Fruit fly (Drosophila melanogaster) whole organism, prepupa: ENCODE measurements around the gene CG17191.
A peak's percentile ranks its signal among the peaks of the same experiment; 100 is the strongest.

Experiments
- Blimp-1 ChIP-seq: fragments of 200-800 bp; sonication (Bioruptor generic); optimal IDR thresholded peaks from 3 replicates; lab custom pipeline; 2017; ENCODE audit warnings: missing biosample characterization, missing genetic modification characterization, mild to moderate bottlenecking, moderate library complexity, missing genetic modification reagents
- CG10631 ChIP-seq: fragments of 200-800 bp; sonication (Bioruptor generic); optimal IDR thresholded peaks from 2 replicates; lab custom pipeline; 2016; ENCODE audit warnings: missing biosample characterization, missing genetic modification characterization
- CG11294 ChIP-seq: fragments of 200-800 bp; sonication (Bioruptor generic); IDR thresholded peaks from 2 replicates; pipeline ENCODE4 v1.3.6; 2022; ENCODE audit warnings: missing biosample characterization, missing genetic modification characterization
- CG11762 ChIP-seq: fragments of 200-800 bp; sonication (Bioruptor generic); optimal IDR thresholded peaks from 3 replicates; lab custom pipeline; 2016; ENCODE audit warnings: missing biosample characterization, missing genetic modification characterization; ENCODE audit not compliant: insufficient read depth
- CG11902 ChIP-seq: fragments of 200-800 bp; sonication (Bioruptor generic); optimal IDR thresholded peaks from 3 replicates; lab custom pipeline; 2016; ENCODE audit warnings: missing biosample characterization, missing genetic modification characterization
- CG15336 ChIP-seq: fragments of 200-800 bp; sonication (Bioruptor generic); IDR thresholded peaks from 2 replicates; pipeline ENCODE4 v1.3.6; 2022; ENCODE audit warnings: missing biosample characterization, missing genetic modification characterization
- CG31627 ChIP-seq: fragments of 200-800 bp; sonication (Bioruptor generic); optimal IDR thresholded peaks from 3 replicates; lab custom pipeline; 2016; ENCODE audit warnings: missing biosample characterization, missing genetic modification characterization
- CG32006 ChIP-seq: fragments of 200-800 bp; sonication (Bioruptor generic); optimal IDR thresholded peaks from 3 replicates; lab custom pipeline; 2017; ENCODE audit warnings: missing biosample characterization, mild to moderate bottlenecking, missing genetic modification characterization
- CG34406 ChIP-seq: fragments of 200-800 bp; sonication (Bioruptor generic); optimal IDR thresholded peaks from 3 replicates; lab custom pipeline; 2016; ENCODE audit warnings: missing biosample characterization, missing genetic modification characterization
- CG3919 ChIP-seq: fragments of 200-800 bp; sonication (Bioruptor generic); optimal IDR thresholded peaks from 3 replicates; lab custom pipeline; 2016; ENCODE audit warnings: missing biosample characterization, missing genetic modification characterization
- CG4318 ChIP-seq: fragments of 200-800 bp; sonication (Bioruptor generic); optimal IDR thresholded peaks from 3 replicates; lab custom pipeline; 2017; ENCODE audit warnings: missing biosample characterization, mild to moderate bottlenecking, missing genetic modification characterization
- CG6163 ChIP-seq: fragments of 200-800 bp; sonication (Bioruptor generic); IDR thresholded peaks from 3 replicates; pipeline ENCODE4 v1.3.6; 2022; ENCODE audit warnings: missing biosample characterization, missing genetic modification characterization
- CG6276 ChIP-seq: fragments of 200-800 bp; sonication (Bioruptor generic); optimal IDR thresholded peaks from 2 replicates; lab custom pipeline; 2017; ENCODE audit warnings: missing biosample characterization, mild to moderate bottlenecking, missing genetic modification characterization
- CG6792 ChIP-seq: fragments of 200-800 bp; sonication (Bioruptor generic); optimal IDR thresholded peaks from 3 replicates; lab custom pipeline; 2016; ENCODE audit warnings: missing biosample characterization, missing genetic modification characterization
- CG6808 ChIP-seq: fragments of 200-800 bp; sonication (Bioruptor generic); optimal IDR thresholded peaks from 3 replicates; lab custom pipeline; 2017; ENCODE audit warnings: missing biosample characterization, missing genetic modification characterization, mild to moderate bottlenecking, moderate library complexity, missing genetic modification reagents
- CG6854 ChIP-seq: fragments of 200-800 bp; sonication (Bioruptor generic); optimal IDR thresholded peaks from 2 replicates; lab custom pipeline; 2017; ENCODE audit warnings: missing biosample characterization, mild to moderate bottlenecking, missing genetic modification characterization
- CG7368 ChIP-seq: fragments of 200-800 bp; sonication (Bioruptor generic); optimal IDR thresholded peaks from 3 replicates; lab custom pipeline; 2016; ENCODE audit warnings: missing biosample characterization, missing genetic modification characterization
- CG8119 ChIP-seq: fragments of 200-800 bp; sonication (Bioruptor generic); IDR thresholded peaks from 3 replicates; pipeline ENCODE4 v1.3.6; 2022; ENCODE audit warnings: missing biosample characterization, missing genetic modification characterization
- CG8319 ChIP-seq: fragments of 200-800 bp; sonication (Bioruptor generic); optimal IDR thresholded peaks from 3 replicates; lab custom pipeline; 2016; ENCODE audit warnings: missing biosample characterization, missing genetic modification characterization
- CG8632 ChIP-seq: fragments of 200-800 bp; sonication (Bioruptor generic); optimal IDR thresholded peaks from 3 replicates; lab custom pipeline; 2016; ENCODE audit warnings: missing biosample characterization, missing genetic modification characterization
- CG9139 ChIP-seq: fragments of 200-800 bp; sonication (Bioruptor generic); optimal IDR thresholded peaks from 3 replicates; lab custom pipeline; 2017; ENCODE audit warnings: missing biosample characterization, mild to moderate bottlenecking, missing genetic modification characterization
- Eip75B ChIP-seq: fragments of 200-800 bp; sonication (Bioruptor generic); optimal IDR thresholded peaks from 3 replicates; lab custom pipeline; 2016; ENCODE audit warnings: missing biosample characterization, missing genetic modification characterization
- Eip78C ChIP-seq: fragments of 200-800 bp; sonication (Bioruptor generic); peaks from one replicate; lab custom pipeline; 2016; ENCODE audit warnings: missing biosample characterization, missing genetic modification characterization
- Ets21C ChIP-seq: fragments of 200-800 bp; sonication (Bioruptor generic); optimal IDR thresholded peaks from 3 replicates; lab custom pipeline; 2016; ENCODE audit warnings: missing biosample characterization, missing genetic modification characterization
- Gug ChIP-seq: fragments of 200-800 bp; sonication (Bioruptor generic); IDR thresholded peaks from 2 replicates; pipeline ENCODE4 v1.3.6; 2022; ENCODE audit warnings: missing biosample characterization, missing genetic modification characterization
- Hr38 ChIP-seq: sonication (Bioruptor generic); optimal IDR thresholded peaks from 2 replicates; lab custom pipeline; 2016; ENCODE audit warnings: missing biosample characterization, missing genetic modification characterization
- Hr39 ChIP-seq: fragments of 200-800 bp; sonication (Bioruptor generic); optimal IDR thresholded peaks from 2 replicates; lab custom pipeline; 2016; ENCODE audit warnings: missing biosample characterization, missing genetic modification characterization
- Hr4 ChIP-seq: fragments of 200-800 bp; sonication (Bioruptor generic); optimal IDR thresholded peaks from 3 replicates; lab custom pipeline; 2016; ENCODE audit warnings: missing biosample characterization, missing genetic modification characterization
- Lpt ChIP-seq: fragments of 200-800 bp; sonication (Bioruptor generic); optimal IDR thresholded peaks from 3 replicates; lab custom pipeline; 2016; ENCODE audit warnings: missing biosample characterization, missing genetic modification characterization
- Met ChIP-seq: fragments of 200-800 bp; sonication (Bioruptor generic); optimal IDR thresholded peaks from 3 replicates; lab custom pipeline; 2016; ENCODE audit warnings: missing biosample characterization, missing genetic modification characterization
- OdsH ChIP-seq: fragments of 200-800 bp; sonication (Bioruptor generic); optimal IDR thresholded peaks from 3 replicates; lab custom pipeline; 2016; ENCODE audit warnings: missing biosample characterization, missing genetic modification characterization
- Sox102F ChIP-seq: fragments of 200-800 bp; sonication (Bioruptor generic); optimal IDR thresholded peaks from 2 replicates; lab custom pipeline; 2016; ENCODE audit warnings: missing biosample characterization, mild to moderate bottlenecking, missing genetic modification characterization
- Sox15 ChIP-seq: fragments of 200-800 bp; sonication (Bioruptor generic); optimal IDR thresholded peaks from 3 replicates; lab custom pipeline; 2016; ENCODE audit warnings: missing biosample characterization, missing genetic modification characterization
- achi ChIP-seq: fragments of 200-800 bp; sonication (Bioruptor generic); optimal IDR thresholded peaks from 3 replicates; lab custom pipeline; 2016; ENCODE audit warnings: missing biosample characterization, missing genetic modification characterization
- acj6 ChIP-seq: fragments of 200-800 bp; sonication (Bioruptor generic); optimal IDR thresholded peaks from 3 replicates; lab custom pipeline; 2016; ENCODE audit warnings: missing biosample characterization, missing genetic modification characterization
- cyc ChIP-seq: fragments of 200-800 bp; sonication (Bioruptor generic); optimal IDR thresholded peaks from 3 replicates; lab custom pipeline; 2016; ENCODE audit warnings: missing biosample characterization, missing genetic modification characterization
- dac ChIP-seq: fragments of 200-800 bp; sonication (Bioruptor generic); optimal IDR thresholded peaks from 2 replicates; lab custom pipeline; 2017; ENCODE audit warnings: missing biosample characterization, mild to moderate bottlenecking, missing genetic modification characterization
- esn ChIP-seq: fragments of 200-800 bp; sonication (Bioruptor generic); optimal IDR thresholded peaks from 2 replicates; lab custom pipeline; 2016; ENCODE audit warnings: missing biosample characterization, mild to moderate bottlenecking, missing genetic modification characterization, moderate library complexity
- fd85E ChIP-seq: fragments of 200-800 bp; sonication (Bioruptor generic); optimal IDR thresholded peaks from 3 replicates; lab custom pipeline; 2016; ENCODE audit warnings: missing biosample characterization, missing genetic modification characterization
- fkh ChIP-seq: fragments of 200-800 bp; sonication (Bioruptor generic); optimal IDR thresholded peaks from 3 replicates; lab custom pipeline; 2017; ENCODE audit warnings: missing biosample characterization, mild to moderate bottlenecking, missing genetic modification characterization, moderate library complexity
- pdm3 ChIP-seq: fragments of 200-800 bp; sonication (Bioruptor generic); optimal IDR thresholded peaks from 3 replicates; lab custom pipeline; 2016; ENCODE audit warnings: missing biosample characterization, missing genetic modification characterization
- salr ChIP-seq, 2 experiments: fragments of 200-800 bp; sonication (Bioruptor generic); optimal IDR thresholded peaks; 3 replicates each; lab custom pipeline; 2016 to 2018; ENCODE audit warnings: missing biosample characterization in 2 of 2, missing genetic modification characterization in 2 of 2, mild to moderate bottlenecking in 1 of 2
- ss ChIP-seq, 2 experiments: fragments of 200-800 bp; sonication (Bioruptor generic); optimal IDR thresholded peaks; 2 replicates in 1 of 2; 3 replicates in 1 of 2; lab custom pipeline; 2017 to 2018; ENCODE audit warnings: mild to moderate bottlenecking in 2 of 2, missing biosample characterization in 2 of 2, missing genetic modification characterization in 2 of 2, moderate library complexity in 1 of 2
- svp ChIP-seq: fragments of 200-800 bp; sonication (Bioruptor generic); peaks from one replicate; lab custom pipeline; 2016; ENCODE audit warnings: missing biosample characterization, missing genetic modification characterization
- topi ChIP-seq: fragments of 200-800 bp; sonication (Bioruptor generic); optimal IDR thresholded peaks from 3 replicates; lab custom pipeline; 2016; ENCODE audit warnings: missing biosample characterization, missing genetic modification characterization
- vri ChIP-seq: fragments of 200-800 bp; sonication (Bioruptor generic); optimal IDR thresholded peaks from 3 replicates; lab custom pipeline; 2016; ENCODE audit warnings: missing biosample characterization, mild to moderate bottlenecking, missing genetic modification characterization

CG17191 gene

DNA sequence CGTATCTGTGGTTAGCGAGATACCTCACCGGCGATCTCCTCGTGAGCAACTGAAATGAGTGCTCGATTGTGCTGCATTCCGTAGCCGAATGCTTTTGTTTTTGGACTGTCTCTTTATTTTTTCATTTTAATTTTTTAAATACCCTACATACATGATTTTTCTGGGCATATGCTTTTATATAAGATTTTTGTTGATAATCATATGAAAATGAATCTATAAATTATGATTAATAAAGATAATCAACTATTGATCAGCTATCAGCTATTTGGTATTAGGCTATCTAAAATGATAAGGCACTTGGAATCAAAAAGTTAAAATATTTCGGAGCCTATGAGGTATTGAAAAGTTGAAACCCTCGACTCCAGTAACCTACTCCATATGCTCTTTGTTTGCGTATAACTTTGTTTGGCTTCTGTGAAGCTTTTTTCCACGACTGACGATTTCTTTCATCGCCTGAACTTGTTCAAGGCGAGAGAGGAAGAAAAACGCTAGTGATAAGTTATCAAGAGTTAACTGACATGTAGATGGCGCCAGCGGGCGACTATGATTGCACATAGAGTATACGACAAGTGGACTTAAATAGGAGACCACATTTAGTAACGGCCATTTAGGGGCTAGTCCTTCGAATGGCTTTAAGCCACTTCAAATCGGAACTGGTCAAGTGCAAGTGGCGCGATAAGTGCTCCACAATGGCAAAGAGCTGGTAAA is 29.6 kb downstream of the CG17191 start, which contains the start of gene CG31076 (continued):
- peak; percentile 85 for TF ChIP-seq topi (GFP tag; lab: Kevin White, UChicago)
- no peak for TF ChIP-seq dac (GFP tag; lab: Kevin White, UChicago)
- TF ChIP-seq Hr4 (GFP tag; lab: Kevin White, UChicago) = peak; percentile 44
- TF ChIP-seq achi (GFP tag; lab: Kevin White, UChicago) = peak; percentile 65
- peak; percentile 33 for TF ChIP-seq CG8632 (GFP tag; lab: Kevin White, UChicago)
- peak; percentile 56 for TF ChIP-seq CG31627 (GFP tag; lab: Kevin White, UChicago)
- peak; percentile 48 for TF ChIP-seq vri
- peak; percentile 94 for TF ChIP-seq svp (GFP tag; lab: Kevin White, UChicago)
- peak; percentile 53 for TF ChIP-seq Blimp-1
- TF ChIP-seq Ets21C (GFP tag; lab: Kevin White, UChicago) = peak; percentile 34
- TF ChIP-seq CG8119 (GFP tag; lab: Robert Waterston, UW) = peak; percentile 34; the same call in 1 of the 3 replicates
- peak; percentile 72 for TF ChIP-seq Eip75B (GFP tag; lab: Kevin White, UChicago)
- no peak for TF ChIP-seq Hr38
- peak; percentile 60 for TF ChIP-seq CG6792 (GFP tag; lab: Kevin White, UChicago)
- peak; percentile 44 for TF ChIP-seq CG6808 (GFP tag; lab: Kevin White, UChicago)
- TF ChIP-seq Sox15 = peak; percentile 5
- TF ChIP-seq ss (GFP tag; optimal IDR thresholded peaks at IDR 0.05; lab: Kevin White, UChicago) = peak; percentile 15 to 57

DNA sequence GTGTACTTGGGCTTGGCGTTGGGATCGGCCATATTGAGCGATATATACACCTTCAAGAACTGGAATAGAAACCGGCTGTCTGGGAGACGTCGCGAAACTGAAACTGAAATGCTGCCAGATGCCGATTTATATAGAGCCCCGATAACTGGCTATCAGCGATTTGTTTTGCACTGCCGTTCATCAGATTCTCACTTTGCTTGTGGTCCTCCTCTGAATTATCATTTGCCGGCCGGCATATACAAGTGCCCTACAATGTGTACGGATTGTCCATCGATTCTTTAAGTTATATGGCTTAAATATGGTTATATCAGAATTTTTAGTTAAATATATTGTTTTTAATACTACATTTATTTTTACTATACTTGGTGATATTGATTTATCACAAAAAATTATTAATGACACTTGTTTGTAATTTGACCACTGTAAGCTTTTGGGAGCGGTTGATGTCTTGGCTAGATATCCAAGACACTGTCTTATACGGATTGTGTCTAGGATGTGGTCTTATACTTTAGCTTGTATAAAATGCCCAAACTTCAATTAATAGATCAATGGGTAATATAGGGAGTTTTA is 31.1 kb downstream of the CG17191 start, which contains the start of gene CG31075:
Gene CG31075, minus strand, starts transcription at position 106 of the 570 bp plus-strand sequence.
- TF ChIP-seq CG7368 (GFP tag; lab: Kevin White, UChicago) (peak; percentile 85), Met (GFP tag; lab: Kevin White, UChicago) (peak; percentile 88), pdm3 (peak; percentile 84), Hr39 (GFP tag; lab: Kevin White, UChicago) (peak; percentile 69), fkh (GFP tag; lab: Kevin White, UChicago) (no peak), CG9139 (GFP tag; lab: Kevin White, UChicago) (peak; percentile 77), Gug (GFP tag; lab: Robert Waterston, UW) (peak; percentile 97), OdsH (GFP tag; lab: Kevin White, UChicago) (peak; percentile 86), Eip78C (GFP tag; lab: Kevin White, UChicago) (peak; percentile 98), Hr38 (no peak), CG11902 (GFP tag; lab: Kevin White, UChicago) (peak; percentile 80), CG3919 (GFP tag; lab: Kevin White, UChicago) (peak; percentile 94), Eip75B (GFP tag; lab: Kevin White, UChicago) (peak; percentile 87), CG32006 (GFP tag; lab: Kevin White, UChicago) (peak; percentile 76), CG10631 (GFP tag; lab: Kevin White, UChicago) (peak; percentile 91), CG11762 (GFP tag; lab: Kevin White, UChicago) (peak; percentile 83), Lpt (peak; percentile 68), ss (GFP tag; optimal IDR thresholded peaks at IDR 0.05; lab: Kevin White, UChicago) (peak; percentile 81 to 87), Sox102F (GFP tag; lab: Kevin White, UChicago) (peak; percentile 88), acj6 (GFP tag; lab: Kevin White, UChicago) (peak; percentile 85), CG4318 (GFP tag; lab: Kevin White, UChicago) (peak; percentile 73), topi (GFP tag; lab: Kevin White, UChicago) (peak; percentile 91), CG8119 (GFP tag; lab: Robert Waterston, UW) (peak; percentile 94), CG34406 (GFP tag; lab: Kevin White, UChicago) (peak; percentile 83), CG6808 (GFP tag; lab: Kevin White, UChicago) (peak; percentile 86), CG6276 (GFP tag; lab: Kevin White, UChicago) (no peak), CG11294 (GFP tag; lab: Robert Waterston, UW) (peak; percentile 75), CG6854 (GFP tag; lab: Kevin White, UChicago) (peak; percentile 72), CG31627 (GFP tag; lab: Kevin White, UChicago) (peak; percentile 76), Sox15 (peak; percentile 41), CG8319 (GFP tag; lab: Kevin White, UChicago) (peak; percentile 77), Ets21C (GFP tag; lab: Kevin White, UChicago) (peak; percentile 76), Hr4 (GFP tag; lab: Kevin White, UChicago) (peak; percentile 82), CG15336 (GFP tag; lab: Robert Waterston, UW) (peak; percentile 94), salr (GFP tag; optimal IDR thresholded peaks at IDR 0.05; lab: Kevin White, UChicago) (peak; percentile 59 to 66), esn (GFP tag; lab: Kevin White, UChicago) (peak; percentile 94), fd85E (peak; percentile 74), CG6792 (GFP tag; lab: Kevin White, UChicago) (peak; percentile 86), cyc (GFP tag; lab: Kevin White, UChicago) (peak; percentile 92), CG6163 (GFP tag; lab: Robert Waterston, UW) (peak; percentile 99), CG8632 (GFP tag; lab: Kevin White, UChicago) (peak; percentile 74)
